In the genomic region with DNA sequence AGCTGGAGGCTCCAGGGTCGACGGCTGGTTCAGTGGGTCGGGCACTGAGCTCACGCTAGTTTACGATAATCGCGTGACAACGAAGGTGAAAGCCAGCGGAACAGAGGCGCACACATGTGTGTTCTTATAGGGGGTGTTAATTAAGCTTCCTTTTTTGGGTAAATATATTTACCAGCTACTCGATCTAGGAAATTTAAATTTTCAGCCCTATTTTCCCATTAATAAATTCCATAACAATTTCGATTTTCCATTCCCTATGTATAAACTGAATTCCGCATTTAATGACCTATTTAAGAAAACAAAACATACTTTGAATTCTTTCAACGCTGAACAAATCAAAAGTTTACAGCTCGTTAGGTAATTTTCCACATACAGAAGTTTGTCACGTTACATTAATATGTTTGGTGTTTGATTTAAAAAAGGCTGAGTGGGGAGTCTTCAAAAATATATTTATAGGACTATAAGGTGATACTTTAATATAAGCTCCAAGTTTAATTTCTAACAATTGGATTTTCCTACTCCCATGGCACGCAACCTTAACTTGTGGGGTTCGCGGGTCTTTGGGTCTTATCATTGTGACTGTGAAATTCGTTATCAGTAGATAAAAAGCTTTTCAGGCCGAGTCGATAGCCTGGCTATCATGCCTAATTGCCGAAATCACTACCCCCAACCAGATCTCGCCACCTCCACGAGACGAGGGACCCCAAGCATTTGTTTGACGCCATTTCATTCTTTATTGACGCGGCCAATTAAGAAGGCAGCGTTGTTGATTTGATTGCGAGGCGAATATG, we compare ENCODE assay signal across 3 fruit fly cellular contexts.
TF ChIP-seq lines count a peak whose summit lies in the region.

A gene (plus strand): TSS at position 449 of the 791 bp plus-strand sequence.

TF ChIP-seq in whole organism, adult, 20 proteins besides CTCF, POLR2A, EP300 and RAD21 (continued from another document):
- peak; percentile 68 for TF ChIP-seq CG12768 (GFP tag; optimal IDR thresholded peaks at IDR 0.05; lab: Kevin White, UChicago)
- peak; percentile 44 for TF ChIP-seq tj (GFP tag; optimal IDR thresholded peaks at IDR 0.05; lab: Kevin White, UChicago)
- TF ChIP-seq Crg-1 (GFP tag; optimal IDR thresholded peaks at IDR 0.05; lab: Kevin White, UChicago), result no peak
- no peak for TF ChIP-seq ovo (GFP tag; optimal IDR thresholded peaks at IDR 0.05; lab: Kevin White, UChicago)

TF ChIP-seq in whole organism, embryonic, 481 proteins besides CTCF, POLR2A, EP300 and RAD21 (continued from another document and continues in another):
- TF ChIP-seq zfh1 (GFP tag; IDR thresholded peaks at IDR 0.05; lab: Robert Waterston, UW), result no peak
- no peak for TF ChIP-seq CG2129 (GFP tag; IDR thresholded peaks at IDR 0.05; lab: Robert Waterston, UW; ENCODE audit: partially characterized antibody)
- peak; percentile 54 for TF ChIP-seq CG17385 (GFP tag; optimal IDR thresholded peaks at IDR 0.05; lab: Kevin White, UChicago)
- TF ChIP-seq dmrt99B (tag; optimal IDR thresholded peaks at IDR 0.05; lab: Kevin White, UChicago), result peak; percentile 58
- no peak for TF ChIP-seq MBD-R2 (GFP tag; IDR thresholded peaks at IDR 0.05; lab: Robert Waterston, UW)
- TF ChIP-seq CG30431 (GFP tag; optimal IDR thresholded peaks at IDR 0.05; lab: Kevin White, UChicago), result no peak
- 0 out of 2 replicates have a peak, but pooled peaks have one; percentile 28 for TF ChIP-seq CG6689 (GFP tag; IDR thresholded peaks at IDR 0.05; lab: Robert Waterston, UW)
- TF ChIP-seq CG14014 (GFP tag; IDR thresholded peaks at IDR 0.05; lab: Robert Waterston, UW), result no peak
- no peak for TF ChIP-seq CG34376 (GFP tag; optimal IDR thresholded peaks at IDR 0.05; lab: Kevin White, UChicago)
- no peak for TF ChIP-seq mld (GFP tag; IDR thresholded peaks at IDR 0.05; lab: Robert Waterston, UW; ENCODE audit: partially characterized antibody)
- TF ChIP-seq Hr78 (GFP tag; optimal IDR thresholded peaks at IDR 0.05; lab: Kevin White, UChicago), result peak in 1 of 2 experiments; percentile 63
- TF ChIP-seq Hmx (GFP tag; optimal IDR thresholded peaks at IDR 0.05; lab: Kevin White, UChicago), result peak; percentile 48
- peak; percentile 16 for TF ChIP-seq D19A (tag; optimal IDR thresholded peaks at IDR 0.05; lab: Kevin White, UChicago)
- no peak for TF ChIP-seq Dref (GFP tag; IDR thresholded peaks at IDR 0.05; lab: Robert Waterston, UW)
- peak; percentile 54 for TF ChIP-seq sens (GFP tag; lab: Kevin White, UChicago)
- peak; percentile 57 for TF ChIP-seq Dip3 (GFP tag; optimal IDR thresholded peaks at IDR 0.05; lab: Kevin White, UChicago)
- no peak for TF ChIP-seq nerfin-1 (tag; optimal IDR thresholded peaks at IDR 0.05; lab: Kevin White, UChicago)
- no peak for TF ChIP-seq p53 (GFP tag; optimal IDR thresholded peaks at IDR 0.05; lab: Kevin White, UChicago)
- no peak for TF ChIP-seq CG14050 (GFP tag; IDR thresholded peaks at IDR 0.05; lab: Robert Waterston, UW)
- peak; percentile 59 for TF ChIP-seq org-1 (GFP tag; optimal IDR thresholded peaks at IDR 0.05; lab: Kevin White, UChicago)
- peak; percentile 61 for TF ChIP-seq mam (GFP tag; optimal IDR thresholded peaks at IDR 0.05; lab: Kevin White, UChicago)
- TF ChIP-seq vvl (GFP tag; IDR thresholded peaks at IDR 0.05; lab: Robert Waterston, UW), result no peak
- no peak for TF ChIP-seq eve (GFP tag; optimal IDR thresholded peaks at IDR 0.05; lab: Kevin White, UChicago)
- TF ChIP-seq stwl (tag; optimal IDR thresholded peaks at IDR 0.05; lab: Kevin White, UChicago), result no peak
- peak; percentile 42; the same call in 1 of the 2 replicates for TF ChIP-seq sob (GFP tag; IDR thresholded peaks at IDR 0.05; lab: Robert Waterston, UW)
- no peak for TF ChIP-seq ftz-f1 (GFP tag; optimal IDR thresholded peaks at IDR 0.05; lab: Kevin White, UChicago)
- TF ChIP-seq Sox102F (GFP tag; optimal IDR thresholded peaks at IDR 0.05; lab: Kevin White, UChicago), result peak; percentile 24
- TF ChIP-seq sd (tag; optimal IDR thresholded peaks at IDR 0.05; lab: Kevin White, UChicago), result peak; percentile 11
- no peak for TF ChIP-seq Lhr (GFP tag; optimal IDR thresholded peaks at IDR 0.05; lab: Kevin White, UChicago)
- TF ChIP-seq CG13287 (GFP tag; IDR thresholded peaks at IDR 0.05; lab: Robert Waterston, UW; ENCODE audit: partially characterized antibody), result no peak
- peak; percentile 9 for TF ChIP-seq NK7.1 (GFP tag; optimal IDR thresholded peaks at IDR 0.05; lab: Kevin White, UChicago)
- TF ChIP-seq caup (GFP tag; optimal IDR thresholded peaks at IDR 0.05; lab: Kevin White, UChicago; ENCODE audit: severe bottlenecking), result no peak
- no peak for TF ChIP-seq CG3407 (GFP tag; optimal IDR thresholded peaks at IDR 0.05; lab: Kevin White, UChicago)
- TF ChIP-seq Drgx (GFP tag; IDR thresholded peaks at IDR 0.05; lab: Robert Waterston, UW), result no peak
- no peak for TF ChIP-seq dm (GFP tag; optimal IDR thresholded peaks at IDR 0.05; lab: Kevin White, UChicago)
- peak; percentile 3 for TF ChIP-seq CG10979 (tag; optimal IDR thresholded peaks at IDR 0.05; lab: Kevin White, UChicago)
- TF ChIP-seq CG11723 (GFP tag; optimal IDR thresholded peaks at IDR 0.05; lab: Kevin White, UChicago), result peak; percentile 14
- TF ChIP-seq gsb-n (tag; optimal IDR thresholded peaks at IDR 0.05; lab: Kevin White, UChicago), result no peak
- no peak for TF ChIP-seq Nf-YB (GFP tag; optimal IDR thresholded peaks at IDR 0.05; lab: Kevin White, UChicago)
- no peak for TF ChIP-seq CG6813 (GFP tag; optimal IDR thresholded peaks at IDR 0.05; lab: Kevin White, UChicago)
- no peak for TF ChIP-seq dimm (GFP tag; IDR thresholded peaks at IDR 0.05; lab: Robert Waterston, UW)
- TF ChIP-seq Sox100B (GFP tag; optimal IDR thresholded peaks at IDR 0.05; lab: Kevin White, UChicago), result peak; percentile 61
- TF ChIP-seq CG9727 (GFP tag; optimal IDR thresholded peaks at IDR 0.05; lab: Kevin White, UChicago), result peak; percentile 56
- no peak for TF ChIP-seq fd64A (GFP tag; optimal IDR thresholded peaks at IDR 0.05; lab: Kevin White, UChicago)
- TF ChIP-seq CG18764 (GFP tag; optimal IDR thresholded peaks at IDR 0.05; lab: Kevin White, UChicago), result no peak
- no peak for TF ChIP-seq amos (GFP tag; IDR thresholded peaks at IDR 0.05; lab: Robert Waterston, UW; ENCODE audit: partially characterized antibody)
- no peak for TF ChIP-seq wek (GFP tag; optimal IDR thresholded peaks at IDR 0.05; lab: Kevin White, UChicago)
- no peak for TF ChIP-seq Bgb (GFP tag; IDR thresholded peaks at IDR 0.05; lab: Robert Waterston, UW; ENCODE audit: partially characterized antibody)
- no peak for TF ChIP-seq zen2 (GFP tag; IDR thresholded peaks at IDR 0.05; lab: Robert Waterston, UW; ENCODE audit: partially characterized antibody)
- no peak for TF ChIP-seq ase (GFP tag; IDR thresholded peaks at IDR 0.05; lab: Robert Waterston, UW)
- TF ChIP-seq GATAe (GFP tag; conservative IDR thresholded peaks at IDR 0.05; lab: Robert Waterston, UW), result peak; percentile 65
- TF ChIP-seq emc (GFP tag; optimal IDR thresholded peaks at IDR 0.05; lab: Kevin White, UChicago), result no peak
- TF ChIP-seq Hr51 (GFP tag; optimal IDR thresholded peaks at IDR 0.05; lab: Kevin White, UChicago), result peak in 1 of 2 experiments; percentile 56
- TF ChIP-seq Antp (GFP tag; optimal IDR thresholded peaks at IDR 0.05; lab: Kevin White, UChicago), result peak; percentile 23
- TF ChIP-seq H15 (GFP tag; IDR thresholded peaks at IDR 0.05; lab: Robert Waterston, UW), result peak; percentile 56; the same call in 1 of the 3 replicates
- no peak for TF ChIP-seq CG16863 (GFP tag; optimal IDR thresholded peaks at IDR 0.05; lab: Kevin White, UChicago)
- TF ChIP-seq CG8765 (GFP tag; IDR thresholded peaks at IDR 0.05; lab: Robert Waterston, UW), result no peak
- peak; percentile 14 for TF ChIP-seq slp2 (GFP tag; optimal IDR thresholded peaks at IDR 0.05; lab: Kevin White, UChicago)
- peak; percentile 37; the same call in 1 of the 3 replicates for TF ChIP-seq CG7357 (GFP tag; IDR thresholded peaks at IDR 0.05; lab: Robert Waterston, UW)

TF ChIP-seq in whole organism, prepupa, 60 proteins besides CTCF, POLR2A, EP300 and RAD21 (continued from another document):
- TF ChIP-seq vri (GFP tag; optimal IDR thresholded peaks at IDR 0.05; lab: Kevin White, UChicago), result no peak
- TF ChIP-seq Smox (GFP tag; optimal IDR thresholded peaks at IDR 0.05; lab: Kevin White, UChicago), result no peak
- peak; percentile 47 for TF ChIP-seq Hr39 (GFP tag; optimal IDR thresholded peaks at IDR 0.05; lab: Kevin White, UChicago)
- TF ChIP-seq CG7368 (GFP tag; optimal IDR thresholded peaks at IDR 0.05; lab: Kevin White, UChicago), result no peak
- TF ChIP-seq CG8632 (GFP tag; optimal IDR thresholded peaks at IDR 0.05; lab: Kevin White, UChicago), result no peak
- TF ChIP-seq net (GFP tag; optimal IDR thresholded peaks at IDR 0.05; lab: Kevin White, UChicago), result no peak
- TF ChIP-seq ss (GFP tag; optimal IDR thresholded peaks at IDR 0.05; lab: Kevin White, UChicago), result no peak
- TF ChIP-seq CG11762 (GFP tag; optimal IDR thresholded peaks at IDR 0.05; lab: Kevin White, UChicago; ENCODE audit: insufficient read depth), result no peak
- TF ChIP-seq CG4318 (GFP tag; optimal IDR thresholded peaks at IDR 0.05; lab: Kevin White, UChicago), result no peak
- TF ChIP-seq CG8119 (GFP tag; IDR thresholded peaks at IDR 0.05; lab: Robert Waterston, UW), result no peak
- TF ChIP-seq Eip75B (GFP tag; optimal IDR thresholded peaks at IDR 0.05; lab: Kevin White, UChicago), result peak; percentile 29
- TF ChIP-seq Hr38 (GFP tag; optimal IDR thresholded peaks at IDR 0.05; lab: Kevin White, UChicago), result no peak
- TF ChIP-seq Blimp-1 (GFP tag; optimal IDR thresholded peaks at IDR 0.05; lab: Kevin White, UChicago), result no peak
- peak; percentile 48 for TF ChIP-seq Eip78C (GFP tag; lab: Kevin White, UChicago)
- TF ChIP-seq acj6 (GFP tag; optimal IDR thresholded peaks at IDR 0.05; lab: Kevin White, UChicago), result peak; percentile 4
- no peak for TF ChIP-seq Hr4 (GFP tag; optimal IDR thresholded peaks at IDR 0.05; lab: Kevin White, UChicago)
- TF ChIP-seq Lpt (GFP tag; optimal IDR thresholded peaks at IDR 0.05; lab: Kevin White, UChicago), result no peak
- TF ChIP-seq Sox102F (GFP tag; optimal IDR thresholded peaks at IDR 0.05; lab: Kevin White, UChicago), result no peak
- no peak for TF ChIP-seq svp (GFP tag; lab: Kevin White, UChicago)
- no peak for TF ChIP-seq CG32006 (GFP tag; optimal IDR thresholded peaks at IDR 0.05; lab: Kevin White, UChicago)
- no peak for TF ChIP-seq CG11902 (GFP tag; optimal IDR thresholded peaks at IDR 0.05; lab: Kevin White, UChicago)
- peak; percentile 19 for TF ChIP-seq lz (GFP tag; optimal IDR thresholded peaks at IDR 0.05; lab: Kevin White, UChicago)
- no peak for TF ChIP-seq CG6276 (GFP tag; optimal IDR thresholded peaks at IDR 0.05; lab: Kevin White, UChicago)
- no peak for TF ChIP-seq Sox14 (GFP tag; optimal IDR thresholded peaks at IDR 0.05; lab: Kevin White, UChicago)
- no peak for TF ChIP-seq CG15336 (GFP tag; IDR thresholded peaks at IDR 0.05; lab: Robert Waterston, UW)
- peak; percentile 18 for TF ChIP-seq Eip93F (GFP tag; optimal IDR thresholded peaks at IDR 0.05; lab: Kevin White, UChicago)
- no peak for TF ChIP-seq CG6163 (GFP tag; IDR thresholded peaks at IDR 0.05; lab: Robert Waterston, UW)
- peak; percentile 9 for TF ChIP-seq topi (GFP tag; optimal IDR thresholded peaks at IDR 0.05; lab: Kevin White, UChicago)
- no peak for TF ChIP-seq CG6808 (GFP tag; optimal IDR thresholded peaks at IDR 0.05; lab: Kevin White, UChicago)
- TF ChIP-seq CG10631 (GFP tag; optimal IDR thresholded peaks at IDR 0.05; lab: Kevin White, UChicago), result no peak
- TF ChIP-seq fd85E (GFP tag; optimal IDR thresholded peaks at IDR 0.05; lab: Kevin White, UChicago), result no peak
- TF ChIP-seq CG16779 (tag; optimal IDR thresholded peaks at IDR 0.05; lab: Kevin White, UChicago), result no peak
- no peak for TF ChIP-seq CG9139 (GFP tag; optimal IDR thresholded peaks at IDR 0.05; lab: Kevin White, UChicago)
- TF ChIP-seq OdsH (GFP tag; optimal IDR thresholded peaks at IDR 0.05; lab: Kevin White, UChicago), result no peak
- no peak for TF ChIP-seq fd59A (GFP tag; optimal IDR thresholded peaks at IDR 0.05; lab: Kevin White, UChicago)
- TF ChIP-seq CG34406 (GFP tag; optimal IDR thresholded peaks at IDR 0.05; lab: Kevin White, UChicago), result no peak
- TF ChIP-seq CG8319 (GFP tag; optimal IDR thresholded peaks at IDR 0.05; lab: Kevin White, UChicago), result peak; percentile 0
- peak; percentile 2 for TF ChIP-seq cyc (GFP tag; optimal IDR thresholded peaks at IDR 0.05; lab: Kevin White, UChicago)
- TF ChIP-seq CG3919 (GFP tag; optimal IDR thresholded peaks at IDR 0.05; lab: Kevin White, UChicago), result no peak
- TF ChIP-seq pdm3 (GFP tag; optimal IDR thresholded peaks at IDR 0.05; lab: Kevin White, UChicago), result no peak
- TF ChIP-seq eg (GFP tag; IDR thresholded peaks at IDR 0.05; lab: Robert Waterston, UW), result no peak
- TF ChIP-seq Met (GFP tag; optimal IDR thresholded peaks at IDR 0.05; lab: Kevin White, UChicago), result peak; percentile 15
